Worm (Caenorhabditis elegans) whole organism, mixed stage, embryonic: ENCODE data around the gene F32D8.13.

Source experiments
- ham-2 ChIP-seq: fragments of 200-800 bp; sonication (Bioruptor generic); optimal IDR thresholded peaks from 2 replicates; lab custom pipeline; 2018; ENCODE audit warnings: mild to moderate bottlenecking, missing genetic modification characterization, missing compliant biosample characterization
- lsy-2 ChIP-seq: fragments of 150-350 bp; optimal IDR thresholded peaks from 2 replicates; lab custom pipeline; 2014; ENCODE audit warnings: missing biosample characterization, missing genetic modification characterization
- unc-120 ChIP-seq: sonication (generic microtip); optimal IDR thresholded peaks from 2 replicates; lab custom pipeline; 2017; ENCODE audit warnings: missing genetic modification characterization, missing compliant biosample characterization; ENCODE audit not compliant: poor library complexity, severe bottlenecking
- unc-62 ChIP-seq: fragments of 150-350 bp; optimal IDR thresholded peaks from 2 replicates; lab custom pipeline; 2014; ENCODE audit warnings: missing biosample characterization, missing genetic modification reagents, missing genetic modification characterization

DNA sequence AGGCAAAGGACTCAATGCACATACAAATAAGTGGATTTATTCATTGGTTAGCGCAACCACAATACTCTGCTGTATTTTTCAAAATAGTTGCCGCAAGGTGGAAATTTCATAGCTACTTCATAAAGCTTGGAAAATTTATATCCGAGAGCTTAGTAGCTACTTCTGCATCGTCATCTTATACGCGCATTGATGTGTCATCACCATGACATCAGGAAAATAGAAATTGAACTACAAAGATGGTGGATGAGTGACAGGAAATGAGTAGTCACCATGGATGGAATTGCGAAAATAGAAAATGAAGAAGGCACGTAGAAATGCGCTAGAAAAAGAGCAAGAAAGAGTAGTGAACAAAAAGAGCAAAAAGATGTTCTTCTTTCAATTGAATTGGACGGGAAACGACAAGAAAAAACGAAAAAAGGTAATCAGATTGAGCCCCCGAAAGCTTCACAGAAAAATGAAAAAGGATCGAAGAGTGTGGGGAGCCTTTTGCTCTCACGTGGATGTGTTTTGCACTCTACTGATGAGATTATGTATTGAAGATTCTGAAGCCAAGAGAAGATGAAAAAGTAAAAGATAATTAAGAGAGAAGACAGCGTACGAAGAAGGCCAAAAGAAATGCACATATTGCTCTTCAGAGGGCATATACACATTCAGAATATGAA lies 21.3 kb downstream of the F32D8.13 start:
- TF ChIP-seq lsy-2 (tag; lab: Kevin White, UChicago) (no peak), unc-62 (GFP tag; lab: Kevin White, UChicago) (no peak), ham-2 (GFP tag; lab: Kevin White, UChicago) (no peak), unc-120 (tag; lab: Kevin White, UChicago) (no peak)
